Worm (Caenorhabditis elegans): ENCODE measurements around the gene clec-65.

The clec-65 gene

ce11 chrII:12914514-12915075 lies 13.5 kb downstream of the clec-65 start, which contains the start of gene F35C5.12 (continued):
- no peak for TF ChIP-seq C34B4.2 (tag; optimal IDR thresholded peaks at IDR 0.05)
- no peak for TF ChIP-seq ces-1 (GFP tag; optimal IDR thresholded peaks at IDR 0.05)
- peak; percentile 92 for TF ChIP-seq rnt-1 (tag; optimal IDR thresholded peaks at IDR 0.05)
- peak; percentile 22 for TF ChIP-seq skn-1 (tag; optimal IDR thresholded peaks at IDR 0.05)
- TF ChIP-seq swsn-7 (tag; optimal IDR thresholded peaks at IDR 0.05), result peak; percentile 59
- no peak for TF ChIP-seq egl-27 (tag; optimal IDR thresholded peaks at IDR 0.05)
- TF ChIP-seq fkh-10 (GFP tag; optimal IDR thresholded peaks at IDR 0.05), result no peak
- TF ChIP-seq mep-1 (tag; optimal IDR thresholded peaks at IDR 0.05), result peak; percentile 15
- TF ChIP-seq C16A3.4 (tag; optimal IDR thresholded peaks at IDR 0.05), result peak; percentile 18
- TF ChIP-seq lsy-2 (tag; optimal IDR thresholded peaks at IDR 0.05), result peak; percentile 67 to 68
- peak; percentile 23; the same call in 1 of the 2 replicates for TF ChIP-seq unc-98 (GFP tag; IDR thresholded peaks at IDR 0.05)
- TF ChIP-seq aly-2 (tag; optimal IDR thresholded peaks at IDR 0.05), result no peak
- TF ChIP-seq hlh-4 (tag; optimal IDR thresholded peaks at IDR 0.05), result no peak
- TF ChIP-seq nhr-85 (tag), result peak; percentile 85
- TF ChIP-seq unc-62 (GFP tag; optimal IDR thresholded peaks at IDR 0.05), result no peak
- TF ChIP-seq snpc-4 (tag; optimal IDR thresholded peaks at IDR 0.05), result peak; percentile 17
- TF ChIP-seq tbx-2 (tag; optimal IDR thresholded peaks at IDR 0.05), result peak; percentile 67
- TF ChIP-seq lir-3 (tag; optimal IDR thresholded peaks at IDR 0.05; ENCODE audit: poor library complexity), result peak; percentile 79
- TF ChIP-seq dpl-1 (GFP tag; optimal IDR thresholded peaks at IDR 0.05), result peak; percentile 87 to 92 (median 90)
- TF ChIP-seq efl-1 (optimal IDR thresholded peaks at IDR 0.05), result peak; percentile 94 to 95
- TF ChIP-seq efl-1 (GFP tag; optimal IDR thresholded peaks at IDR 0.05 in 1 of 2), result peak; percentile 89 to 99
- TF ChIP-seq ztf-11 (tag; optimal IDR thresholded peaks at IDR 0.05), result peak in 1 of 2 experiments; percentile 74
- TF ChIP-seq efl-3 (GFP tag; optimal IDR thresholded peaks at IDR 0.05), result no peak
- TF ChIP-seq unc-130 (tag; optimal IDR thresholded peaks at IDR 0.05), result no peak
- TF ChIP-seq nhr-76 (tag; optimal IDR thresholded peaks at IDR 0.05), result no peak
- no peak for TF ChIP-seq pag-3 (tag; optimal IDR thresholded peaks at IDR 0.05; ENCODE audit: borderline replicate concordance, insufficient read depth)
- no peak for TF ChIP-seq unc-86 (tag; optimal IDR thresholded peaks at IDR 0.05)
- TF ChIP-seq alr-1 (tag; optimal IDR thresholded peaks at IDR 0.05; ENCODE audit: borderline replicate concordance), result no peak
- no peak for TF ChIP-seq ztf-4 (tag; optimal IDR thresholded peaks at IDR 0.05)
- peak; percentile 59 for TF ChIP-seq xbp-1 (tag; optimal IDR thresholded peaks at IDR 0.05)
- TF ChIP-seq dsc-1 (tag; optimal IDR thresholded peaks at IDR 0.05), result peak; percentile 82
- peak; percentile 58 for TF ChIP-seq nhr-20 (tag; optimal IDR thresholded peaks at IDR 0.05)
- TF ChIP-seq isw-1 (GFP tag; IDR thresholded peaks at IDR 0.05), result no peak
- peak; percentile 65 for TF ChIP-seq nhr-47 (tag; optimal IDR thresholded peaks at IDR 0.05)
- TF ChIP-seq vab-15 (tag; optimal IDR thresholded peaks at IDR 0.05), result no peak
- no peak for TF ChIP-seq ama-1 (optimal IDR thresholded peaks at IDR 0.05)
- peak; percentile 82 for TF ChIP-seq ceh-90 (tag; optimal IDR thresholded peaks at IDR 0.05)
- TF ChIP-seq hpl-2 (GFP tag; optimal IDR thresholded peaks at IDR 0.05), result no peak
- TF ChIP-seq fos-1 (tag; optimal IDR thresholded peaks at IDR 0.05), result no peak
- TF ChIP-seq zip-4 (GFP tag; optimal IDR thresholded peaks at IDR 0.05), result no peak
- peak; percentile 74 for TF ChIP-seq fkh-4 (tag; optimal IDR thresholded peaks at IDR 0.05; ENCODE audit: borderline replicate concordance)
- no peak for TF ChIP-seq nhr-77 (tag; optimal IDR thresholded peaks at IDR 0.05)
- TF ChIP-seq ceh-88 (GFP tag; IDR thresholded peaks at IDR 0.05), result no peak
- no peak for TF ChIP-seq sptf-1 (tag; optimal IDR thresholded peaks at IDR 0.05)
- no peak for TF ChIP-seq unc-30 (tag; optimal IDR thresholded peaks at IDR 0.05)
- TF ChIP-seq fkh-8 (tag; optimal IDR thresholded peaks at IDR 0.05), result no peak
- TF ChIP-seq pqm-1 (tag; optimal IDR thresholded peaks at IDR 0.05), result no peak
- TF ChIP-seq blmp-1 (tag; optimal IDR thresholded peaks at IDR 0.05), result peak; percentile 22
- no peak for TF ChIP-seq sup-37 (GFP tag; optimal IDR thresholded peaks at IDR 0.05)
- TF ChIP-seq hlh-17 (GFP tag; optimal IDR thresholded peaks at IDR 0.05; ENCODE audit: borderline replicate concordance), result no peak
- TF ChIP-seq elt-2 (tag; optimal IDR thresholded peaks at IDR 0.05), result peak; percentile 22
- TF ChIP-seq irx-1 (tag; optimal IDR thresholded peaks at IDR 0.05), result peak; percentile 68
- TF ChIP-seq C04F5.9 (tag; optimal IDR thresholded peaks at IDR 0.05), result peak; percentile 18

All from whole organism, L1 larva.